Worm (Caenorhabditis elegans) whole organism, L4 larva: ENCODE results near the gene nhr-76.

Experiments
- php-3 ChIP-seq: fragments of 200-800 bp; sonication (Bioruptor generic); IDR thresholded peaks from 2 replicates; pipeline ENCODE4 v1.3.6; 2022; ENCODE audit warnings: missing genetic modification reagents, missing genetic modification characterization, missing compliant biosample characterization
- pqm-1 ChIP-seq: sonication (generic microtip); optimal IDR thresholded peaks from 2 replicates; lab custom pipeline; 2017; ENCODE audit warnings: missing biosample characterization, missing genetic modification characterization

DNA sequence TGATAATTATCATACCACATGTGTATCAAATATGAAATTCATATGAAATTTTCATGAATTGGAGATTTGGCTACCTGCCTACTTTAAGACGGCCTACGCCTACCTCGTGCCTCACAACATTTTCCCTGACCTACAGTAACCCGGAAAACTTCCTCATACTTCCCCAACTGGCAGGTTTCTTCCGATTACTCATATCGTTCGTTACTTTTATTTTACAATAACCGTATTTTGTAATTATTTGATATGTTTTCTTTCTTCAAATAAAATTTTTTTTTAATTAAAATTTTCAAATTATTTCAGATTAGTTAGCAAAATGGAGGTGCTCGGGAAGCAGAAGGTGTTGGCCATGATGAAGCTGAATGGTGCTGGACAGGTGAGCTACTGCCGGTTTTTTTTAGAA is at the start of gene nhr-76:
- TF ChIP-seq pqm-1 (no peak), php-3 (GFP tag; lab: Robert Waterston, UW) (no peak)
